Fruit fly (Drosophila melanogaster): Measurements from ENCODE around the gene crb.
A peak's percentile ranks its signal among the peaks of the same experiment; 100 is the strongest.

Gene crb

dm6 chr3R:24294784-24295555 lies at the start of gene crb (continued):
- TF ChIP-seq gt (GFP tag; IDR thresholded peaks at IDR 0.05) (no peak), dati (GFP tag; IDR thresholded peaks at IDR 0.05) (no peak), Hr51 (GFP tag; optimal IDR thresholded peaks at IDR 0.05) (peak; percentile 47 to 71), sisA (GFP tag; IDR thresholded peaks at IDR 0.05) (no peak), CG4854 (GFP tag; optimal IDR thresholded peaks at IDR 0.05) (peak; percentile 13), ewg (GFP tag; optimal IDR thresholded peaks at IDR 0.05) (peak; percentile 5), CG16779 (GFP tag; IDR thresholded peaks at IDR 0.05) (no peak), btn (GFP tag; optimal IDR thresholded peaks at IDR 0.05) (no peak), Dip2 (GFP tag; IDR thresholded peaks at IDR 0.05) (no peak), gce (GFP tag; IDR thresholded peaks at IDR 0.05) (peak; percentile 70; the same call in 1 of the 3 replicates), CG34422 (GFP tag; IDR thresholded peaks at IDR 0.05) (no peak; the same call in 1 of the 3 replicates), CG12744 (GFP tag; optimal IDR thresholded peaks at IDR 0.05) (peak; percentile 55), maf-S (GFP tag; optimal IDR thresholded peaks at IDR 0.05) (peak; percentile 60), kni (GFP tag; optimal IDR thresholded peaks at IDR 0.05) (peak; percentile 5), Doc3 (GFP tag; IDR thresholded peaks at IDR 0.05; ENCODE audit: partially characterized antibody) (no peak), CG7357 (GFP tag; IDR thresholded peaks at IDR 0.05) (no peak), ro (GFP tag; IDR thresholded peaks at IDR 0.05) (no peak), dpn (GFP tag; optimal IDR thresholded peaks at IDR 0.05) (peak; percentile 46 to 64), Hey (tag; optimal IDR thresholded peaks at IDR 0.05) (no peak), CG11695 (GFP tag; IDR thresholded peaks at IDR 0.05) (no peak), CG3163 (GFP tag; optimal IDR thresholded peaks at IDR 0.05) (peak; percentile 24), Tbp (GFP tag; optimal IDR thresholded peaks at IDR 0.05) (peak; percentile 97), CG17361 (GFP tag; IDR thresholded peaks at IDR 0.05) (0 out of 3 replicates have a peak, but pooled peaks have one; percentile 41), CG8290 (GFP tag; optimal IDR thresholded peaks at IDR 0.05) (peak; percentile 36), CG8290 (tag; optimal IDR thresholded peaks at IDR 0.05) (peak in 1 of 2 experiments; percentile 91), toy (GFP tag; IDR thresholded peaks at IDR 0.05) (no peak), CG11398 (GFP tag; optimal IDR thresholded peaks at IDR 0.05) (no peak), CG42726 (GFP tag; IDR thresholded peaks at IDR 0.05; ENCODE audit: partially characterized antibody) (peak; percentile 59; the same call in 1 of the 2 replicates), CG17612 (GFP tag; IDR thresholded peaks at IDR 0.05) (no peak), CG4360 (GFP tag; IDR thresholded peaks at IDR 0.05) (peak; percentile 79), CG12659 (GFP tag; optimal IDR thresholded peaks at IDR 0.05) (peak; percentile 65), Hr39 (optimal IDR thresholded peaks at IDR 0.05) (no peak), CG5180 (GFP tag; optimal IDR thresholded peaks at IDR 0.05) (peak; percentile 54), vvl (GFP tag; IDR thresholded peaks at IDR 0.05) (peak; percentile 69), Atf-2 (GFP tag; optimal IDR thresholded peaks at IDR 0.05) (no peak), pita (GFP tag; optimal IDR thresholded peaks at IDR 0.05) (no peak), CG4404 (GFP tag; IDR thresholded peaks at IDR 0.05) (no peak), lola (GFP tag; optimal IDR thresholded peaks at IDR 0.05) (peak in 1 of 3 experiments; percentile 19), Nf-YC (tag; optimal IDR thresholded peaks at IDR 0.05) (peak; percentile 49), Gsc (GFP tag; IDR thresholded peaks at IDR 0.05) (no peak), hkb (optimal IDR thresholded peaks at IDR 0.05) (no peak), hkb (GFP tag; IDR thresholded peaks at IDR 0.05) (peak; percentile 61), ara (GFP tag; IDR thresholded peaks at IDR 0.05) (peak; percentile 53), Dad (GFP tag; optimal IDR thresholded peaks at IDR 0.05) (peak; percentile 44), dimm (GFP tag; IDR thresholded peaks at IDR 0.05) (no peak), Dek (tag; optimal IDR thresholded peaks at IDR 0.05) (peak; percentile 54), HLH3B (GFP tag; IDR thresholded peaks at IDR 0.05) (peak; percentile 46; the same call in 1 of the 2 replicates), Bgb (GFP tag; IDR thresholded peaks at IDR 0.05; ENCODE audit: partially characterized antibody) (peak; percentile 74), trem (tag; optimal IDR thresholded peaks at IDR 0.05) (peak; percentile 52), E2f1 (GFP tag; IDR thresholded peaks at IDR 0.05) (peak; percentile 28; the same call in 1 of the 2 replicates), Vsx1 (GFP tag; optimal IDR thresholded peaks at IDR 0.05) (no peak)

Measured in whole organism, embryonic.